Worm (Caenorhabditis elegans) whole organism, mixed stage, embryonic: ENCODE measurements around the gene clec-73.

Source experiments
- M03D4.4 ChIP-seq: sonication (generic microtip); optimal IDR thresholded peaks from 2 replicates; lab custom pipeline; 2017; ENCODE audit warnings: mild to moderate bottlenecking, missing genetic modification characterization, missing compliant biosample characterization
- bed-3 ChIP-seq: fragments of 200-800 bp; sonication (Bioruptor generic); optimal IDR thresholded peaks from 3 replicates; lab custom pipeline; 2018; ENCODE audit warnings: mild to moderate bottlenecking, missing genetic modification characterization, moderate library complexity, missing compliant biosample characterization
- blmp-1 ChIP-seq: fragments of 150-350 bp; optimal IDR thresholded peaks from 2 replicates; lab custom pipeline; 2014; ENCODE audit warnings: missing biosample characterization, missing genetic modification characterization
- ceh-83 ChIP-seq: fragments of 200-800 bp; sonication (Bioruptor generic); optimal IDR thresholded peaks from 2 replicates; lab custom pipeline; 2018; ENCODE audit warnings: mild to moderate bottlenecking, missing genetic modification characterization, missing compliant biosample characterization
- ces-1 ChIP-seq: fragments of 150-350 bp; optimal IDR thresholded peaks from 2 replicates; lab custom pipeline; 2014; ENCODE audit warnings: missing biosample characterization, missing genetic modification reagents, missing genetic modification characterization
- cnd-1 ChIP-seq: fragments of 200-800 bp; sonication (Bioruptor generic); optimal IDR thresholded peaks from 2 replicates; lab custom pipeline; 2018; ENCODE audit warnings: mild to moderate bottlenecking, missing genetic modification characterization, missing compliant biosample characterization
- drap-1 ChIP-seq: fragments of 200-800 bp; sonication (Bioruptor generic); optimal IDR thresholded peaks from 3 replicates; lab custom pipeline; 2018; ENCODE audit warnings: mild to moderate bottlenecking, missing genetic modification characterization, missing compliant biosample characterization
- elt-1 ChIP-seq: sonication (generic microtip); optimal IDR thresholded peaks from 2 replicates; lab custom pipeline; 2017; ENCODE audit warnings: missing genetic modification characterization, mild to moderate bottlenecking, missing compliant biosample characterization, antibody characterized with exemption, moderate library complexity, borderline replicate concordance; ENCODE audit not compliant: insufficient read depth
- elt-3 ChIP-seq: fragments of 150-350 bp; optimal IDR thresholded peaks from 2 replicates; lab custom pipeline; 2014; ENCODE audit warnings: missing biosample characterization, missing genetic modification characterization
- flh-1 ChIP-seq: fragments of 200-800 bp; sonication (Bioruptor generic); optimal IDR thresholded peaks from 2 replicates; lab custom pipeline; 2018; ENCODE audit warnings: mild to moderate bottlenecking, missing genetic modification characterization, moderate library complexity, missing compliant biosample characterization
- ham-2 ChIP-seq: fragments of 200-800 bp; sonication (Bioruptor generic); optimal IDR thresholded peaks from 2 replicates; lab custom pipeline; 2018; ENCODE audit warnings: mild to moderate bottlenecking, missing genetic modification characterization, missing compliant biosample characterization
- hlh-1 ChIP-seq: fragments of 150-350 bp; optimal IDR thresholded peaks from 2 replicates; lab custom pipeline; 2014; ENCODE audit warnings: missing biosample characterization, missing genetic modification reagents, missing genetic modification characterization
- lin-13 ChIP-seq: fragments of 150-350 bp; optimal IDR thresholded peaks from 2 replicates; lab custom pipeline; 2014; ENCODE audit warnings: missing biosample characterization, missing genetic modification characterization
- mab-5 ChIP-seq: fragments of 150-350 bp; optimal IDR thresholded peaks from 2 replicates; lab custom pipeline; 2014; ENCODE audit warnings: missing biosample characterization, missing genetic modification characterization
- mls-2 ChIP-seq: sonication (generic microtip); optimal IDR thresholded peaks from 2 replicates; lab custom pipeline; 2016; ENCODE audit warnings: mild to moderate bottlenecking, missing genetic modification characterization, moderate library complexity, missing compliant biosample characterization
- nhr-12 ChIP-seq: fragments of 150-350 bp; optimal IDR thresholded peaks from 2 replicates; lab custom pipeline; 2014; ENCODE audit warnings: missing biosample characterization, missing genetic modification characterization
- nhr-2 ChIP-seq: fragments of 150-350 bp; optimal IDR thresholded peaks from 2 replicates; lab custom pipeline; 2014; ENCODE audit warnings: missing biosample characterization, missing genetic modification characterization
- nhr-237 ChIP-seq: fragments of 150-350 bp; optimal IDR thresholded peaks from 2 replicates; lab custom pipeline; 2014; ENCODE audit warnings: missing biosample characterization, missing genetic modification characterization
- nhr-28 ChIP-seq: fragments of 150-350 bp; optimal IDR thresholded peaks from 2 replicates; lab custom pipeline; 2014; ENCODE audit warnings: missing biosample characterization, missing genetic modification characterization
- nhr-76 ChIP-seq: sonication (generic microtip); optimal IDR thresholded peaks from 2 replicates; lab custom pipeline; 2017; ENCODE audit warnings: missing biosample characterization, missing genetic modification characterization
- sem-2 ChIP-seq: fragments of 200-800 bp; sonication (Bioruptor generic); optimal IDR thresholded peaks from 2 replicates; lab custom pipeline; 2018; ENCODE audit warnings: mild to moderate bottlenecking, missing genetic modification characterization, missing compliant biosample characterization
- snpc-4 ChIP-seq: fragments of 150-350 bp; optimal IDR thresholded peaks from 2 replicates; lab custom pipeline; 2014; ENCODE audit warnings: missing biosample characterization, missing genetic modification characterization
- sptf-1 ChIP-seq: sonication (generic microtip); optimal IDR thresholded peaks from 2 replicates; lab custom pipeline; 2017; ENCODE audit warnings: mild to moderate bottlenecking, missing genetic modification characterization, moderate library complexity, missing compliant biosample characterization
- tbx-8 ChIP-seq: fragments of 200-800 bp; sonication (Bioruptor generic); optimal IDR thresholded peaks from 2 replicates; lab custom pipeline; 2018; ENCODE audit warnings: mild to moderate bottlenecking, missing genetic modification characterization, moderate library complexity, missing compliant biosample characterization
- unc-120 ChIP-seq: sonication (generic microtip); optimal IDR thresholded peaks from 2 replicates; lab custom pipeline; 2017; ENCODE audit warnings: missing genetic modification characterization, missing compliant biosample characterization; ENCODE audit not compliant: poor library complexity, severe bottlenecking
- unc-39 ChIP-seq: fragments of 150-350 bp; optimal IDR thresholded peaks from 2 replicates; lab custom pipeline; 2014; ENCODE audit warnings: missing biosample characterization, missing genetic modification characterization
- unc-62 ChIP-seq: fragments of 150-350 bp; optimal IDR thresholded peaks from 2 replicates; lab custom pipeline; 2014; ENCODE audit warnings: missing biosample characterization, missing genetic modification reagents, missing genetic modification characterization
- zip-8 ChIP-seq: fragments of 150-350 bp; optimal IDR thresholded peaks from 2 replicates; lab custom pipeline; 2014; ENCODE audit warnings: missing biosample characterization, missing genetic modification characterization
- ztf-11 ChIP-seq: fragments of 150-350 bp; optimal IDR thresholded peaks from 2 replicates; lab custom pipeline; 2014; ENCODE audit warnings: missing biosample characterization, missing genetic modification characterization

clec-73 gene

DNA sequence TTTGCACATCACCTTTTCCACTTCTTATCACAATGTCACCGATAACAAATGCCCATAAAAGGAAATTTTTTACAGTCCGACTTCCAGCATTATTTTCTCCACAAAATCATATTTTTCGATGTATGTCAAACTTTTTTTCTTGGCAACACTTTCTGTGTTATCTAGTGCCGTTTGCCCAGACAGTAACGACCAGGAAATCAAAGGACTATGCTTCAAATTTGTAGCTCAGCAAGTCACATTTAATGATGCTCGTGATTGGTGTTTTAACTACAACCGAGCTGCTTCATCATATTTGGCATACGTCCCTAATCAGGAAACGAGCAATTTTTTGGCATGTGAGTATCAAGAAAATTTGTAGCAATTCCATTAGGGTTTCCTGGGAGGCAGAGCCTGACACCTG, 7.5 kb upstream of the clec-73 start:
- TF ChIP-seq mls-2, result no peak
- TF ChIP-seq unc-62 (GFP tag; lab: Kevin White, UChicago), result no peak
- no peak for TF ChIP-seq nhr-2 (tag; lab: Kevin White, UChicago)
- TF ChIP-seq flh-1 (GFP tag; lab: Kevin White, UChicago), result no peak
- TF ChIP-seq ceh-83 (GFP tag; lab: Kevin White, UChicago), result no peak
- no peak for TF ChIP-seq sptf-1
- TF ChIP-seq drap-1 (GFP tag; lab: Kevin White, UChicago), result no peak
- no peak for TF ChIP-seq ces-1 (GFP tag; lab: Kevin White, UChicago)

DNA sequence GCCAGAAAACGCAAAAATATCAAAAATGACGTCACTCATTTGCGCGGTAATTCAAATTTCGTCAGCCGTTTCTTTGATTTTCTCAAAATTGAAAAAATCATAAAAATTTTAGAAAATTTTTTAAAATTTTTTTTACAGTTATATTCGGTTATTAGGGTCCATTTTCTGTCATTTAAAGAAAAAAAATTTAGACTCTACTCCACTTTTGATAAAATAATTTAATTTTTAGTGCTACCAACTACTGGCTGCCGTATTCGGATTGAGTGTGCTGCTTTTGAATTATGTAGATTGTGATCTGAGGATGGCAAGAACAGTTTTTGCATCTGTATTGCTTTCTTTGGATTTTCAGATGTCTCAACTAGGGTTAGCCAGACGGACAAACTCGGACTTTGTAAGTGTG, 6.6 kb upstream of the clec-73 start, which contains the start of gene Y46C8AM.1:
Gene Y46C8AM.1 (plus strand): TSS at position 301 of the 400 bp plus-strand sequence.
- TF ChIP-seq zip-8 (tag; lab: Kevin White, UChicago) (no peak), nhr-28 (tag; lab: Kevin White, UChicago) (no peak), lin-13 (tag; lab: Kevin White, UChicago) (no peak), nhr-12 (tag; lab: Kevin White, UChicago) (no peak), flh-1 (GFP tag; lab: Kevin White, UChicago) (no peak), mab-5 (tag; lab: Kevin White, UChicago) (no peak), bed-3 (GFP tag; lab: Kevin White, UChicago) (no peak), hlh-1 (tag; lab: Kevin White, UChicago) (no peak), unc-120 (no peak), mls-2 (no peak), ham-2 (GFP tag; lab: Kevin White, UChicago) (no peak), elt-3 (tag; lab: Kevin White, UChicago) (no peak), nhr-237 (tag; lab: Kevin White, UChicago) (no peak), snpc-4 (tag; lab: Kevin White, UChicago) (no peak), blmp-1 (no peak), sem-2 (GFP tag; lab: Kevin White, UChicago) (no peak), tbx-8 (no peak)

DNA sequence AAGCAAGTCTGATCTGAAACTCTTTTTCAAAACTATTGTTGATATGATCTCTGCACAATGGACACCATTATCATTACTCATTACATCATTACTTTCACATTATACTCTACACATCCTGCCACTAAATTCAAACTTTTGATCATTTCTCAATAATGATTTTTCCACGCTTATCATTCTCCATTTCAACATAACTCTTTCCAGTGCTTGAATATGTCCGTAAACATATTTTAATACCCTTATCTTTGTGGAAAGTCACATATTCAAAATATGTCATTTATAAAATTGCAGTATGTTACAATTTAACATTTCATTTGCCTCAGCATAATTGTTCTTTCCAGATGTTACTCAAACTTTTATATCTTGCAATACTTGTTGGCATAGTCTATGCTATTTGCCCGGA, 4.4 kb upstream of the clec-73 start, which contains the start of gene clec-75:
Gene clec-75 (plus strand): TSS at position 339 of the 400 bp plus-strand sequence.
- TF ChIP-seq drap-1 (GFP tag; lab: Kevin White, UChicago), result no peak
- TF ChIP-seq elt-3 (tag; lab: Kevin White, UChicago), result no peak
- no peak for TF ChIP-seq lin-13 (tag; lab: Kevin White, UChicago)
- TF ChIP-seq unc-39 (tag; lab: Kevin White, UChicago), result no peak

DNA sequence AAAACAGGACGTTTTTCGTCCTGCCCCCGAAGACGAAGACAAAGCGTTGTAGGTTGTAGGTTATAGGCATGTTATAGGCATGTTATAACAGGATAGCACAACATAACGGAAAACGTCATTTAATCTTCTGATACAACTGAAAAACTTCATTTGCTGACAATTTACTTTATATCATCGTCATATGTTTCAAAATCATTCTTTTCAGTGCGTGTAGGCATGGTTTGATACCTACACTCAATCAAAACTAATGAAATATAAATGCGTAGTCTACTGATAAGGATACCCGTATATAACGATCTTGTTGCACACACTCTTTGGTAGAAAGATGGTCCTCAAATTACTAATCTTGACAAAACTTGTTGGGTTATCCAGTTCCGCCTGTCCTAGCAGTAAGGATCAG, 710 bp upstream of the clec-73 start, which contains the start of gene clec-74:
Gene clec-74 (plus strand): TSS at position 301 of the 400 bp plus-strand sequence.
- TF ChIP-seq nhr-28 (tag; lab: Kevin White, UChicago), result no peak
- TF ChIP-seq ztf-11 (tag; lab: Kevin White, UChicago), result no peak
- TF ChIP-seq hlh-1 (tag; lab: Kevin White, UChicago), result no peak
- TF ChIP-seq M03D4.4, result no peak
- TF ChIP-seq unc-120, result no peak
- no peak for TF ChIP-seq snpc-4 (tag; lab: Kevin White, UChicago)
- no peak for TF ChIP-seq bed-3 (GFP tag; lab: Kevin White, UChicago)
- no peak for TF ChIP-seq mab-5 (tag; lab: Kevin White, UChicago)
- TF ChIP-seq, all 35 proteins: peak for 0

DNA sequence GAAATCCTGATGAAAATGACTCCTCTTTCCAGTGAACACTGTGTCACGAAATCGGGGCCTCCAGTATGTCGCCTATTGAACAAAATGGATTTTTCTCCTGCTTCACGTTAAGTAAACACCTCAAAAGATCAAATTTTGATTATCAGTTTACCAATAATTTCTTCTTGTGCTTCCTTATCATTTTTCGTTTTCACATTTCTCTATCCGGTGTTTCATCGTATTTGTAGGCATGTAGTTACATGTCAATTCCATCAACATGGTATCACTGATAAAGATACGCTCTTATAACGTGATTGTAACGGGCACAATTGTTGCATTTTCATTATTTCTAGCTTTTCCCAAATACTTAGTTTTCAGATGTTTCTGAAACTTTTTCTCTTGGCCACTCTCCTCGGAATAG, 11.5 kb downstream of the clec-73 start, which contains the start of gene clec-72:
Gene clec-72 (plus strand): TSS at position 358 of the 400 bp plus-strand sequence.
- no peak for TF ChIP-seq cnd-1 (tag; lab: Kevin White, UChicago)
- no peak for TF ChIP-seq tbx-8
- TF ChIP-seq nhr-76 (tag; lab: Kevin White, UChicago), result no peak
- TF ChIP-seq blmp-1, result no peak
- TF ChIP-seq nhr-2 (tag; lab: Kevin White, UChicago), result no peak

DNA sequence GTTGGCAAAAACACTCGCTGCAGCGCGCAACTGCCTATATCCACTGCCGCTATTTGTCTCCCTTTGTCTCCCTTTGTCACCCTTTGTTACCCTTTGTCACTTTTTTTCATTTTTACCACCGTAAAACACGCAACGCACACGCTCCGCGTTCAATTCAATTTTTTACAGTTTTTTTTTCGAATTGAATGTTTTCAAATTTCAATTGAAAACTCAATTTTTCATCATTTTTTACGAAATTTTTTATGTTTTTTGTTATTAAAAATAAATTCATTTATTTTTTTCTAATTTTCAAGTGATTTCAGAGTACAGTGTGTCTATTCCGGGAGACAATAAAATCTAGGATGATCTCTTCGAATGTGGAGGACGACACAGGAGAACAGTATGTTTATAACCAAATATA, 13.0 kb downstream of the clec-73 start, which contains the start of gene Y46C8AL.11:
Gene Y46C8AL.11 (plus strand): TSS at position 301 of the 400 bp plus-strand sequence.
- no peak for TF ChIP-seq sem-2 (GFP tag; lab: Kevin White, UChicago)
- no peak for TF ChIP-seq drap-1 (GFP tag; lab: Kevin White, UChicago)
- TF ChIP-seq M03D4.4, result no peak
- TF ChIP-seq ham-2 (GFP tag; lab: Kevin White, UChicago), result no peak
- TF ChIP-seq elt-1, result no peak
- TF ChIP-seq zip-8 (tag; lab: Kevin White, UChicago), result no peak
- TF ChIP-seq blmp-1, result no peak
- TF ChIP-seq cnd-1 (tag; lab: Kevin White, UChicago), result no peak
- no peak for TF ChIP-seq unc-120
- TF ChIP-seq tbx-8, result no peak
- TF ChIP-seq ztf-11 (tag; lab: Kevin White, UChicago), result no peak
- TF ChIP-seq nhr-12 (tag; lab: Kevin White, UChicago), result no peak
- no peak for TF ChIP-seq lin-13 (tag; lab: Kevin White, UChicago)
- TF ChIP-seq ceh-83 (GFP tag; lab: Kevin White, UChicago), result no peak
- no peak for TF ChIP-seq bed-3 (GFP tag; lab: Kevin White, UChicago)
- no peak for TF ChIP-seq unc-39 (tag; lab: Kevin White, UChicago)
- no peak for TF ChIP-seq mls-2
- TF ChIP-seq nhr-2 (tag; lab: Kevin White, UChicago), result no peak
- no peak for TF ChIP-seq flh-1 (GFP tag; lab: Kevin White, UChicago)
- TF ChIP-seq, all 35 proteins: peak for 0
